Worm (Caenorhabditis elegans): Measurements from ENCODE around the gene gldi-6.
"Not testable (repeated sequence)": the region's sequence is repeated elsewhere in the genome, so short reads cannot be mapped to it uniquely, and the experiment has no call there.

gldi-6 gene

DNA sequence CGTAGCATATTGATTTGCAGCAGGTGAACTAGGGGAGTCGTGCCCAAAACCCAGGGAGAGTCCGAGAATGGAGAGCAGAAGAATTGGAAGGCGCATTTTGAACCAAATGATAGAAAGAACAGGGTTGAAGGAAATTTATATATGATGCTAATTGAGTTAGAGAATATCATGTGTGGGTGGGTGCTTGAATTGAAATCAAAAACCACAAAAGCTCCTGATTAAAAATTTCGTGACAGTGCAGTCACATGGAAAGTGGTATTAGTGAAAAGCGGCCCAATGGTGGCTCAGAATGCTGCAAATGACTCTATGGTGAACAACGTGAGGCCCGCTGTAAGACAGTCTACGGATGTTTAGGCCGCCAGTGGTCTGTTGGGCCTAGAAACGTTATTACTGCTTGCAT lies 14.8 kb downstream of the gldi-6 start, which contains the start of gene C16C8.8:
TSS of gene C16C8.8 (minus strand) at position 101 of the 400 bp plus-strand sequence.
- TF ChIP-seq aly-2 (tag; optimal IDR thresholded peaks at IDR 0.05) (no peak), Y116A8C.19 (tag; optimal IDR thresholded peaks at IDR 0.05; ENCODE audit: borderline replicate concordance) (no peak), fkh-8 (tag; optimal IDR thresholded peaks at IDR 0.05) (no peak), jun-1 (tag; optimal IDR thresholded peaks at IDR 0.05) (no peak), tlp-1 (tag; optimal IDR thresholded peaks at IDR 0.05) (no peak), sptf-1 (tag; optimal IDR thresholded peaks at IDR 0.05) (no peak), nhr-84 (tag; optimal IDR thresholded peaks at IDR 0.05) (no peak), irx-1 (tag; optimal IDR thresholded peaks at IDR 0.05) (no peak), nhr-85 (tag) (no peak), aha-1 (tag; optimal IDR thresholded peaks at IDR 0.05) (no peak), lin-15B (tag; optimal IDR thresholded peaks at IDR 0.05) (no peak), efl-3 (GFP tag; optimal IDR thresholded peaks at IDR 0.05) (no peak), lin-13 (GFP tag; optimal IDR thresholded peaks at IDR 0.05) (no peak), pax-3 (tag; optimal IDR thresholded peaks at IDR 0.05) (no peak)

DNA sequence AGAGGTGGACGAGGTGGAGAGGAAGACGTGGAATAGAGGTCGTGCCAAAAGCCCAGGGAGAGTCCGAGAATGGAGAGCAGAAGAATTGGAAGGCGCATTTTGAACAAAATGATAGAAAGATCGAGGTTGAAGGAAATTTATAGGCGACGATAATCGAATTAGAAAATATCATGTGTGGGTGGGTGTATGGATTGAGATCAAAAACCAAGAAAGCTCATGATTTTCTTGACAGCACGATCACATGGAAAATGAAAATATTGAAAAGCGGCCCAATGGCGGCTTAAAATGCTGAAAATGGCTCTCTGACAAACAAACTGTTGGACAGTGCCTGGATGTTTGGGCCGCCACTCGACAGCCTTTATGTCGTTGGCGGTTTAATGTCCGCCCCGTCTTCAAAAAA lies 16.4 kb downstream of the gldi-6 start, which contains the start of gene C16C8.9:
TSS of gene C16C8.9 (minus strand) at position 101 of the 400 bp plus-strand sequence.
- no peak for TF ChIP-seq elt-2 (tag; optimal IDR thresholded peaks at IDR 0.05)
- TF ChIP-seq dsc-1 (tag; optimal IDR thresholded peaks at IDR 0.05): no peak
- TF ChIP-seq Y116A8C.19 (tag; optimal IDR thresholded peaks at IDR 0.05; ENCODE audit: borderline replicate concordance): no peak
- TF ChIP-seq blmp-1 (tag; optimal IDR thresholded peaks at IDR 0.05): no peak
- no peak for TF ChIP-seq lin-13 (GFP tag; optimal IDR thresholded peaks at IDR 0.05)
- TF ChIP-seq fos-1 (tag; optimal IDR thresholded peaks at IDR 0.05): no peak
- TF ChIP-seq nhr-71 (tag; optimal IDR thresholded peaks at IDR 0.05): no peak
- TF ChIP-seq snpc-4 (tag; optimal IDR thresholded peaks at IDR 0.05): no peak
- no peak for TF ChIP-seq unc-62 (GFP tag; optimal IDR thresholded peaks at IDR 0.05)
- no peak for TF ChIP-seq pqm-1 (tag; optimal IDR thresholded peaks at IDR 0.05)
- no peak for TF ChIP-seq unc-30 (tag; optimal IDR thresholded peaks at IDR 0.05)
- TF ChIP-seq ceh-82 (tag; optimal IDR thresholded peaks at IDR 0.05): no peak
- no peak for TF ChIP-seq pax-3 (tag; optimal IDR thresholded peaks at IDR 0.05)
- TF ChIP-seq xbp-1 (tag; optimal IDR thresholded peaks at IDR 0.05): no peak
- TF ChIP-seq pag-3 (tag; optimal IDR thresholded peaks at IDR 0.05; ENCODE audit: borderline replicate concordance, insufficient read depth): no peak
- no peak for TF ChIP-seq ama-1 (optimal IDR thresholded peaks at IDR 0.05)
- no peak for TF ChIP-seq tbx-2 (tag; optimal IDR thresholded peaks at IDR 0.05)
- no peak for TF ChIP-seq unc-98 (GFP tag; IDR thresholded peaks at IDR 0.05)
- TF ChIP-seq lir-3 (tag; optimal IDR thresholded peaks at IDR 0.05; ENCODE audit: poor library complexity): no peak

DNA sequence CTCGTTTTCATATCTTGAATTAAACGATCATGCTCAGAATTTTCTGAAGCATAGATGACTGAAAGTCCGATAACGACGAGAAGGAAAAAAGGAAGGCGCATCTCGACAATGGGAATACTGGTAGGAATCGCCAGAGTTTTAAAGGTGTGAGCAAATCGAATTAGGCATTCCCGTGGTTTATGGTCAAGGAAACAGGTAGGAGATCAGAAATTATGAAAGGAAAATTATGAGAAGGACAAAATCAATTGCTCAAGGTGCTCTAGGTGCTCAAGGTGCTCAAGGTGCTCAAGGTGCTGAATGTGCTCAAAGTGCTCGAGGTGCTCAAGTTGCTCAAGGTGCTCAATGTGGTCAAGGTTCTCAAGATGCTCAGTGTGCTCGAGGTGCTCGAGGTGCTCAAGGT lies 17.8 kb downstream of the gldi-6 start, which contains the start of gene C16C8.10:
TSS of gene C16C8.10 (minus strand) at position 101 of the 400 bp plus-strand sequence.
- TF ChIP-seq nhr-47 (tag; optimal IDR thresholded peaks at IDR 0.05); snu-23 (GFP tag; optimal IDR thresholded peaks at IDR 0.05); hlh-4 (tag; optimal IDR thresholded peaks at IDR 0.05): not testable (repeated sequence)

DNA sequence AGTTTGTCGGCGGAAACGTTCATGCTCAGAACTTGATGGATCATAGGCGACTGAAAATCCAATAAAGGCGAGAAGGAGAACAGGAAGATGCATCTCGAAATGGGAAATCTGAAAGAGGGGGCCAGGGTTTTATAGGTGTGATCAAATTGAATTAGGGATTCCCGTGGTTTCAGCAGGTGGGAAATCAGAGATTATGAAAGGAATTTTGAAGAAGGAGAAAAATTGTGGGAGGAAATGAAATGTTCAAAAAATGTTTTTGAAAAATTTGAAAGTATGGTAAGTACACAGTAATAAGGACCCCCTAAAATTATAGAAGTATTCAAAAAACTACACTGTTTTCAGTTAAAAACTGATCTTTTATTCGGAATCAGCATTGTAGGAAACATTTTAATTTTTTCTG lies 23.8 kb downstream of the gldi-6 start, which contains the start of gene Y49F6B.20:
TSS of gene Y49F6B.20 (minus strand) at position 101 of the 400 bp plus-strand sequence.
- TF ChIP-seq efl-1 (optimal IDR thresholded peaks at IDR 0.05) (no peak), efl-1 (GFP tag; optimal IDR thresholded peaks at IDR 0.05 in 1 of 2) (no peak), fkh-10 (GFP tag; optimal IDR thresholded peaks at IDR 0.05) (no peak), nhr-12 (tag; optimal IDR thresholded peaks at IDR 0.05) (no peak), grh-1 (GFP tag; IDR thresholded peaks at IDR 0.05) (no peak), unc-86 (tag; optimal IDR thresholded peaks at IDR 0.05) (no peak), fkh-4 (tag; optimal IDR thresholded peaks at IDR 0.05; ENCODE audit: borderline replicate concordance) (no peak), xbp-1 (tag; optimal IDR thresholded peaks at IDR 0.05) (no peak), aly-2 (tag; optimal IDR thresholded peaks at IDR 0.05) (no peak), unc-130 (tag; optimal IDR thresholded peaks at IDR 0.05) (no peak), zip-4 (GFP tag; optimal IDR thresholded peaks at IDR 0.05) (no peak), efl-3 (GFP tag; optimal IDR thresholded peaks at IDR 0.05) (no peak), vab-15 (tag; optimal IDR thresholded peaks at IDR 0.05) (no peak)

All from whole organism, L1 larva.